Fruit fly (Drosophila melanogaster) whole organism, embryonic: ENCODE results near the gene CG17376.
A peak's percentile ranks its signal among the peaks of the same experiment; 100 is the strongest.

Experiments used
- Abd-B ChIP-seq: fragments of 200-800 bp; sonication (Bioruptor generic); optimal IDR thresholded peaks from 2 replicates; lab custom pipeline; 2018; ENCODE audit warnings: missing biosample characterization, mild to moderate bottlenecking, missing genetic modification characterization, moderate library complexity
- B-H1 ChIP-seq: fragments of 200-800 bp; sonication (Bioruptor generic); IDR thresholded peaks from 3 replicates; pipeline ENCODE4 v1.3.6; 2022; ENCODE audit warnings: missing biosample characterization, missing genetic modification characterization
- CG12391 ChIP-seq: fragments of 200-800 bp; sonication (Bioruptor generic); optimal IDR thresholded peaks from 3 replicates; lab custom pipeline; 2018; ENCODE audit warnings: missing biosample characterization, mild to moderate bottlenecking, missing genetic modification characterization, moderate library complexity
- CG12769 ChIP-seq: fragments of 200-800 bp; sonication (Bioruptor generic); optimal IDR thresholded peaks from 2 replicates; lab custom pipeline; 2019; ENCODE audit warnings: missing biosample characterization, mild to moderate bottlenecking, missing genetic modification characterization, moderate library complexity
- CG15011 ChIP-seq: fragments of 200-800 bp; sonication (Bioruptor generic); optimal IDR thresholded peaks from 3 replicates; lab custom pipeline; 2018; ENCODE audit warnings: missing biosample characterization, mild to moderate bottlenecking, missing genetic modification characterization
- CG1647 ChIP-seq: fragments of 200-800 bp; sonication (Bioruptor generic); optimal IDR thresholded peaks from 3 replicates; lab custom pipeline; 2016; ENCODE audit warnings: missing biosample characterization, missing genetic modification characterization
- CG17361 ChIP-seq: fragments of 200-800 bp; sonication (Bioruptor generic); IDR thresholded peaks from 3 replicates; pipeline ENCODE4 v1.3.6; 2022; ENCODE audit warnings: missing biosample characterization, missing genetic modification characterization
- CG2199 ChIP-seq: fragments of 200-800 bp; sonication (Bioruptor generic); IDR thresholded peaks from 3 replicates; pipeline ENCODE4 v1.3.6; 2022; ENCODE audit warnings: missing biosample characterization, missing genetic modification characterization
- CG2712 ChIP-seq: fragments of 200-800 bp; optimal IDR thresholded peaks from 3 replicates; lab custom pipeline; 2019; ENCODE audit warnings: missing biosample characterization, mild to moderate bottlenecking, missing genetic modification characterization, moderate library complexity
- CG9437 ChIP-seq: fragments of 200-800 bp; sonication (Bioruptor generic); optimal IDR thresholded peaks from 2 replicates; lab custom pipeline; 2018; ENCODE audit warnings: missing biosample characterization, mild to moderate bottlenecking, missing genetic modification characterization
- Camta ChIP-seq: fragments of 200-800 bp; sonication (Bioruptor generic); optimal IDR thresholded peaks from 2 replicates; lab custom pipeline; 2016; ENCODE audit warnings: missing biosample characterization, missing genetic modification characterization
- CoRest ChIP-seq: fragments of 200-800 bp; sonication (Bioruptor generic); optimal IDR thresholded peaks from 3 replicates; lab custom pipeline; 2018; ENCODE audit warnings: missing biosample characterization, mild to moderate bottlenecking, missing genetic modification characterization, moderate library complexity
- Dad ChIP-seq: fragments of 200-800 bp; sonication (Bioruptor generic); optimal IDR thresholded peaks from 3 replicates; lab custom pipeline; 2016; ENCODE audit warnings: missing biosample characterization, missing genetic modification characterization
- Dek ChIP-seq: fragments of 200-800 bp; sonication (Bioruptor generic); optimal IDR thresholded peaks from 3 replicates; lab custom pipeline; 2019; ENCODE audit warnings: missing biosample characterization, mild to moderate bottlenecking, missing genetic modification characterization, moderate library complexity
- Gug ChIP-seq: fragments of 200-800 bp; sonication (Bioruptor generic); IDR thresholded peaks from 4 replicates; pipeline ENCODE4 v1.3.6; 2022; ENCODE audit warnings: missing biosample characterization, missing genetic modification characterization
- H15 ChIP-seq: fragments of 200-800 bp; sonication (Bioruptor generic); IDR thresholded peaks from 3 replicates; pipeline ENCODE4 v1.3.6; 2022; ENCODE audit warnings: missing biosample characterization, missing genetic modification characterization
- Hr3 ChIP-seq: fragments of 200-800 bp; sonication (Bioruptor generic); optimal IDR thresholded peaks from 3 replicates; lab custom pipeline; 2016; ENCODE audit warnings: missing biosample characterization, missing genetic modification characterization
- Hr51 ChIP-seq, 2 experiments: fragments of 200-800 bp; sonication (Bioruptor generic); optimal IDR thresholded peaks; 2 replicates in 1 of 2; 3 replicates in 1 of 2; lab custom pipeline; 2016 to 2018; ENCODE audit warnings: missing biosample characterization in 2 of 2, missing genetic modification characterization in 2 of 2, mild to moderate bottlenecking in 1 of 2, moderate library complexity in 1 of 2
- Ravus ChIP-seq: fragments of 200-800 bp; sonication (Bioruptor generic); IDR thresholded peaks from 2 replicates; pipeline ENCODE4 v1.3.6; 2022; ENCODE audit warnings: missing biosample characterization, missing genetic modification characterization
- Sox100B ChIP-seq: fragments of 200-800 bp; sonication (Bioruptor generic); optimal IDR thresholded peaks from 3 replicates; lab custom pipeline; 2018; ENCODE audit warnings: missing biosample characterization, mild to moderate bottlenecking, missing genetic modification characterization
- Spps ChIP-seq: fragments of 200-800 bp; sonication (Bioruptor generic); optimal IDR thresholded peaks from 2 replicates; lab custom pipeline; 2018; ENCODE audit warnings: missing biosample characterization, mild to moderate bottlenecking, missing genetic modification characterization
- Xrp1 ChIP-seq: fragments of 200-800 bp; sonication (Bioruptor generic); IDR thresholded peaks from 2 replicates; pipeline ENCODE4 v1.3.6; 2022; ENCODE audit warnings: missing biosample characterization, missing genetic modification characterization
- bab2 ChIP-seq: fragments of 200-800 bp; sonication (Bioruptor generic); optimal IDR thresholded peaks from 2 replicates; lab custom pipeline; 2016; ENCODE audit warnings: missing biosample characterization, missing genetic modification characterization
- danr ChIP-seq: fragments of 200-800 bp; sonication (Bioruptor generic); IDR thresholded peaks from 2 replicates; pipeline ENCODE4 v1.3.6; 2022; ENCODE audit warnings: missing biosample characterization, missing genetic modification characterization
- fu2 ChIP-seq: fragments of 200-800 bp; sonication (Bioruptor generic); optimal IDR thresholded peaks from 2 replicates; lab custom pipeline; 2016; ENCODE audit warnings: missing biosample characterization, missing genetic modification characterization
- gcm ChIP-seq: fragments of 200-800 bp; sonication (Bioruptor generic); optimal IDR thresholded peaks from 2 replicates; lab custom pipeline; 2019; ENCODE audit warnings: missing biosample characterization, mild to moderate bottlenecking, missing genetic modification characterization, moderate library complexity
- grau ChIP-seq: fragments of 200-800 bp; optimal IDR thresholded peaks from 3 replicates; lab custom pipeline; 2019; ENCODE audit warnings: missing biosample characterization, mild to moderate bottlenecking, missing genetic modification characterization, moderate library complexity
- gsb ChIP-seq: fragments of 200-800 bp; sonication (Bioruptor generic); IDR thresholded peaks from 2 replicates; pipeline ENCODE4 v1.3.6; 2022; ENCODE audit warnings: missing biosample characterization, missing genetic modification characterization
- luna ChIP-seq: fragments of 200-800 bp; sonication (Bioruptor generic); optimal IDR thresholded peaks from 2 replicates; lab custom pipeline; 2016; ENCODE audit warnings: missing biosample characterization, missing genetic modification characterization
- nau ChIP-seq: fragments of 200-800 bp; sonication (Bioruptor generic); optimal IDR thresholded peaks from 3 replicates; lab custom pipeline; 2017; ENCODE audit warnings: missing biosample characterization, mild to moderate bottlenecking, missing genetic modification characterization, missing genetic modification reagents
- org-1 ChIP-seq: fragments of 200-800 bp; sonication (Bioruptor generic); optimal IDR thresholded peaks from 2 replicates; lab custom pipeline; 2017; ENCODE audit warnings: missing biosample characterization, missing genetic modification characterization
- otp ChIP-seq: fragments of 200-800 bp; sonication (Bioruptor generic); IDR thresholded peaks from 3 replicates; pipeline ENCODE4, ENCODE4 v1.3.6; 2022; ENCODE audit warnings: missing biosample characterization, missing genetic modification characterization
- sim ChIP-seq: fragments of 200-800 bp; sonication (Bioruptor generic); IDR thresholded peaks from 2 replicates; pipeline ENCODE4 v1.3.6; 2022; ENCODE audit warnings: missing biosample characterization, missing genetic modification characterization
- stc ChIP-seq: fragments of 200-800 bp; sonication (Bioruptor generic); IDR thresholded peaks from 2 replicates; pipeline ENCODE4 v1.3.6; 2022; ENCODE audit warnings: missing biosample characterization, missing genetic modification characterization
- toy ChIP-seq: fragments of 200-800 bp; sonication (Bioruptor generic); IDR thresholded peaks from 2 replicates; pipeline ENCODE4 v1.3.6; 2022; ENCODE audit warnings: missing biosample characterization, missing genetic modification characterization
- ttk ChIP-seq: fragments of 200-800 bp; sonication (Bioruptor generic); IDR thresholded peaks from 2 replicates; pipeline ENCODE4 v2.1.2; 2022; ENCODE audit warnings: missing biosample characterization, missing genetic modification characterization
- twi ChIP-seq: fragments of 200-800 bp; optimal IDR thresholded peaks from 2 replicates; lab custom pipeline; 2019; ENCODE audit warnings: missing biosample characterization, mild to moderate bottlenecking, missing genetic modification characterization, moderate library complexity
- tx ChIP-seq: fragments of 200-800 bp; sonication (Bioruptor generic); optimal IDR thresholded peaks from 2 replicates; lab custom pipeline; 2016; ENCODE audit warnings: missing biosample characterization, missing genetic modification characterization
- unpg ChIP-seq: fragments of 200-800 bp; sonication (Bioruptor generic); optimal IDR thresholded peaks from 3 replicates; lab custom pipeline; 2018; ENCODE audit warnings: missing biosample characterization, mild to moderate bottlenecking, missing genetic modification characterization, moderate library complexity
- z ChIP-seq: fragments of 200-800 bp; sonication (Bioruptor generic); IDR thresholded peaks from 3 replicates; pipeline ENCODE4 v1.3.6; 2022; ENCODE audit warnings: missing biosample characterization, missing genetic modification characterization
- zfh2 ChIP-seq: fragments of 200-800 bp; sonication (Bioruptor generic); optimal IDR thresholded peaks from 2 replicates; lab custom pipeline; 2016; ENCODE audit warnings: missing biosample characterization, missing genetic modification characterization

CG17376 gene

dm6 chr2L:6787973-6788368 is 12.7 kb downstream of the CG17376 start (continued):
- peak; percentile 20 for TF ChIP-seq CG9437 (GFP tag; lab: Kevin White, UChicago)
- no peak for TF ChIP-seq CG12769
- peak; percentile 13 for TF ChIP-seq Hr3 (GFP tag; lab: Kevin White, UChicago)
- TF ChIP-seq gcm = peak; percentile 11
- peak; percentile 55 for TF ChIP-seq Spps (tag; lab: Kevin White, UChicago)
- peak; percentile 71 for TF ChIP-seq CG2712
- no peak; the same call in 2 of the 3 replicates for TF ChIP-seq B-H1 (GFP tag; lab: Robert Waterston, UW)
- no peak for TF ChIP-seq nau
- peak; percentile 30 for TF ChIP-seq CG15011
- no peak for TF ChIP-seq H15 (GFP tag; lab: Robert Waterston, UW)
- TF ChIP-seq CG12391 (tag; lab: Kevin White, UChicago) = peak; percentile 44
- peak; percentile 75 for TF ChIP-seq Xrp1 (GFP tag; lab: Robert Waterston, UW)
- no peak for TF ChIP-seq z
- TF ChIP-seq ttk (GFP tag; lab: Robert Waterston, UW) = no peak
- peak; percentile 34; the same call in 1 of the 2 replicates for TF ChIP-seq stc (GFP tag; lab: Robert Waterston, UW)
- peak; percentile 17 for TF ChIP-seq Abd-B (GFP tag; lab: Kevin White, UChicago)
- no peak for TF ChIP-seq toy (GFP tag; lab: Robert Waterston, UW)
- TF ChIP-seq danr (GFP tag; lab: Robert Waterston, UW) = no peak
- peak; percentile 32; the same call in 1 of the 4 replicates for TF ChIP-seq Gug (GFP tag; lab: Robert Waterston, UW)
- peak in 1 of 2 experiments; percentile 63 for TF ChIP-seq Hr51 (GFP tag; optimal IDR thresholded peaks at IDR 0.05; lab: Kevin White, UChicago)
- TF ChIP-seq CG17361 (GFP tag; lab: Robert Waterston, UW) = peak; percentile 63; the same call in 2 of the 3 replicates
- peak; percentile 53 for TF ChIP-seq tx (GFP tag; lab: Kevin White, UChicago)
- TF ChIP-seq sim = peak; percentile 11; the same call in 1 of the 2 replicates
- TF ChIP-seq Ravus = no peak
- peak; percentile 57 for TF ChIP-seq CoRest (tag; lab: Kevin White, UChicago)
- peak; percentile 61 for TF ChIP-seq grau (tag; lab: Kevin White, UChicago)
- peak; percentile 50 for TF ChIP-seq fu2
- peak; percentile 25 for TF ChIP-seq Dek (tag; lab: Kevin White, UChicago)
- TF ChIP-seq CG2199 (GFP tag; lab: Robert Waterston, UW) = no peak
- TF ChIP-seq gsb (GFP tag; lab: Robert Waterston, UW) = no peak
- peak; percentile 56 for TF ChIP-seq luna (GFP tag; lab: Kevin White, UChicago)
- TF ChIP-seq Camta (GFP tag; lab: Kevin White, UChicago) = peak; percentile 51
- TF ChIP-seq bab2 (GFP tag; lab: Kevin White, UChicago) = peak; percentile 43
- TF ChIP-seq otp = peak; percentile 20; the same call in 1 of the 3 replicates
- TF ChIP-seq twi (tag; lab: Kevin White, UChicago) = peak; percentile 25
- TF ChIP-seq unpg (GFP tag; lab: Kevin White, UChicago) = peak; percentile 77
- peak; percentile 27 for TF ChIP-seq zfh2 (GFP tag; lab: Kevin White, UChicago)
- TF ChIP-seq Dad (GFP tag; lab: Kevin White, UChicago) = peak; percentile 36
- peak; percentile 9 for TF ChIP-seq org-1 (GFP tag; lab: Kevin White, UChicago)
- TF ChIP-seq CG1647 (GFP tag; lab: Kevin White, UChicago) = peak; percentile 38
- peak; percentile 64 for TF ChIP-seq Sox100B (GFP tag; lab: Kevin White, UChicago)
